Worm (Caenorhabditis elegans): ENCODE measurements around the gene K08E5.1.

DNA sequence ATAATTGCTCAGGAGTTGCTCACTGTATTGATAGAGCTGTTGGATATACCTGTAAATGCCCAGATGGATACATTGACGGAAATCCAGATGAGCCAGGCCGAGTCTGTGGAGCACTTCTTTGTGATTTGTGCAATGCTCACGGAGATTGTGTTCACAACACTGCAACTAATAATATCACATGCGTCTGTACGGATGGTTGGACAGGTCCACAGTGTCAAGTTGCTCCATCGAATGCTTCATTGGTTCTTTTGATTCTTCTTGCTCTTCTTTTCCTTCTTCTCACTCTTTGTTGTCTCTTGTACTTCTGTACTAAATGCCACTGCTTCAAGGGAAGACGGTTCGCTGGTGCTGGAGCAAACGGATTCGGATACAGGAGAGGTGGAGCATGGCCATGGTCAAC is 35.3 kb upstream of the K08E5.1 start:
- TF ChIP-seq unc-62 (GFP tag; optimal IDR thresholded peaks at IDR 0.05) (no peak), ztf-4 (tag; optimal IDR thresholded peaks at IDR 0.05) (no peak), efl-1 (optimal IDR thresholded peaks at IDR 0.05) (no peak), efl-1 (GFP tag; optimal IDR thresholded peaks at IDR 0.05 in 1 of 2) (no peak)

Data from whole organism, L1 larva.